Fruit fly (Drosophila melanogaster): ENCODE results near the gene CG7011.

Gene CG7011

DNA sequence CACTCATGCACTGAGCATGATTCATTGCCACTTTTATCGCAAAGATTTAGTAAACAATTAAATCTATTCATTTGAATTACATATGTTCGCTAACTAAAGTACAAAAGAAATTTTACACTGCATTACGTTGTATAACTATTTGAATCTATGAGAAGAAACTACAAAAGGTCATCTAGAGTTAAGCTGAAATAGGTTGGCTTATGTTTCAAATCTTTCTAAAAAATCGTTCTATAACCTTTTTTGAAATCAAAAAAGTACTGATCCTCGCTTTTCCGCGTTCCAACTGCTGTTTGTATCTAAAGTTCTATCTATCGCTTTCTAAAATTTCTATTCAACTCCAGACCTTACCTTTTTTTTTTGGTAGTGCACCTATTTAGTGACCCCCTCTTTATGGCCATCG, 37.7 kb downstream of the CG7011 start:
- no peak for TF ChIP-seq CG8478 (optimal IDR thresholded peaks at IDR 0.05)
- TF ChIP-seq CTCF (optimal IDR thresholded peaks at IDR 0.05): no peak

DNA sequence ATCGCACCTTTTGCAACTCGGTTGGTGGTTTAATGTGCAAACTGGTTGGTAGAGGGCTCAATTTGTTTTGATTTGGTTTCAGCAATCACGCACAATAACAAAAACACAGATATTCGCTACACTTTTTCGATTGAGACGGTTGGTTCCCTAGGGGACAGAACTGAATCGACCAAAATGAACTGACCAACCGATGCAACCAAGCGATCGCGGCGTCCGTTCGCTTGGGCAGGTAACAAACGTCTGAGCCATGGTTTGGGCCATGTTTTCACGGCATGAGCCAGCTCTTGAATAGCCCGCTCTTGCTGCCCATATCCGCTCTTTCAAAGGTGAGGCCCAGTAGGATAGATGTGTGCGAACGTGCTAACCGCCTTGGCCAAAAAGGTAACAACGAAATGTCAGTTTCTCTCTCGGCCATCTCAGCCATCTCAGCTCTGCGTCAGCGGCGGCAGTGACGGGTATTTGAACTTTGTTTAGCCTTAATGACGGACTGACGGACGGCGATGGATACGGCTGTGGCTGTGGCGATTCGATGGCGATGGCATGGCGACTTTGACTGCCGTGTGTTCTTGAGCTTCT, 38.3 kb downstream of the CG7011 start, which contains the start of gene CG16959:
Gene CG16959 (minus strand): TSS at position 245 of the 576 bp plus-strand sequence.
- TF ChIP-seq CTCF (optimal IDR thresholded peaks at IDR 0.05) (no peak), CG8478 (optimal IDR thresholded peaks at IDR 0.05) (no peak)

DNA sequence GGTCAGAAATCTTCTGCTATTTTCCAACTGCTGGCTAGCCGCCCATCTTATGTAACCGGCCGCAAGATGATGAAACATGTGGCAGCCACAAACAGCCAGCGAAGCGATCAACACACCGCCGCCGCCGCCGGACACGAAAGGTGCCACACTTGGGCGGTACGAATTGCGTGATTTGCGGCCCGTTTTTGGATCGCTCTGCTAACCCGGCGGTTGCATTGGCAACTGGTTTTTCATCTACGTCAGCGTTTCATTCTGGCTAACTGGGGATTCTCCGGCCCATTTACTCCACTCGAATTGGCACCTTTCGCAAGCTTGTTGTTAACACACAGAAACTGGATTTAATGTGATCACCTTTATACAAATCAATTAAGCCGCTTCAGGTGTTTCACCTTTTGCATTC, 39.7 kb downstream of the CG7011 start:
- TF ChIP-seq CG8478 (optimal IDR thresholded peaks at IDR 0.05) (no peak), CTCF (optimal IDR thresholded peaks at IDR 0.05) (no peak)

DNA sequence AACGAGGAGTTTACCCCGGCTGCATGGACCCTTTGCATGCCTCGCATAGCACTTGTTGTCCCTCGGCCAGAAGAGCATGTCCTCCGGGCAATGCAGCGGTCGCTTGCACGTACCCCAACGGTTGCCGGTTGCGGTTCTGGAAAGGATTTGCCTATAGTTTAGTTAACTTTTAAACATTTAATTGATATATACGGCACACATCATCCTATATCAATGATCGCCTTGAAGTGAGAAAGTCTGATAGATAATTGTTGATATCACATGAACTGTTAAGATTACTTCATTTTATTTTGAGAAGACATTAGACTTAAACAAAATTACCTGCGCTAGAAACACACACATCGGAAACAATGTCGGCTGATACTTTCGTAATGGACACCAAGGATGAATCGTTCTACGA, 42.2 kb downstream of the CG7011 start, which contains the start of gene CG32847:
Gene CG32847 (plus strand): TSS at position 301 of the 400 bp plus-strand sequence.
- TF ChIP-seq CTCF (optimal IDR thresholded peaks at IDR 0.05): no peak
- TF ChIP-seq CG8478 (optimal IDR thresholded peaks at IDR 0.05): no peak

DNA sequence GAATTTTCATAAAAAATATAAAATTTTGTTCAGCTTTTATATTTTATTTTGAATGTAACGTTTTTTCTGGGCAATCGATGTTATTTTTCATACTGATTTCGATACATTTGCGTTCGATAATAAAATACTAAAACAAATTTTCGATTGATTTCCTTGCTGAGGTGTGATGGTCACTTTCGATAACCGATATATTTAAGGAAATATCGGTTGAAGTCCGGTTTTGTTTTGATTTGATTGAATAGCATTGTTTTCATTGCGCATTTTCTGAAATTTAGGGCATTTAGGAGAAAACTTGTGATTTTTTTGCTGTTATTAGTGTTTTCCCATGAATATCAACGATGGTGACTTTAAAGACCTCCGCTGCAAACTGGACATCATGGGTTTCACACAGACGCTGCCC, 46.9 kb downstream of the CG7011 start, which contains the start of gene Cep135:
Gene Cep135 (plus strand): TSS at position 202 of the 400 bp plus-strand sequence.
- no peak for TF ChIP-seq CTCF (optimal IDR thresholded peaks at IDR 0.05)
- no peak for TF ChIP-seq CG8478 (optimal IDR thresholded peaks at IDR 0.05)

DNA sequence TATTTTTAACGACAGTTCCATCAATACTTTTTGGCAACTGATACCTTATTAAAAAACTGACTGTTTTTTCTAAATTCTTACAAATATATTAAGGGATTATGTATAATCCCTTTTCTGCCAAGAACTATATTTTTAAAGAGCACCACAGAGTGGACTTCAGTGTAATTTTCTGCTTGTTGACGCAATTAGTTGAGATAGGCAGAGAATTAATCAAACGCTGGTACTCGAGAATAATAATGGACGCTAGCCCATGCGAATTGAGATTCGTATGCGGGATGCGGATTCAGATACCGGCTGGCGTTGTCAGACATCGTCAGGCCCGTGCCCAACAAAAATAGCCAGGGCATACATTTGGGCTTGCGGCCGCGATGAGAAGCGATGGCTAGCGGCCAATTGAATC, 50.2 kb downstream of the CG7011 start, which contains the start of gene CG13458:
Gene CG13458 (plus strand): TSS at position 301 of the 400 bp plus-strand sequence.
- no peak for TF ChIP-seq CG8478 (optimal IDR thresholded peaks at IDR 0.05)
- TF ChIP-seq CTCF (optimal IDR thresholded peaks at IDR 0.05): no peak

All from S2 (cell line).